Worm (Caenorhabditis elegans) whole organism, young adult: Measurements from ENCODE around the gene tag-124.

ENCODE experiments used
- F57C9.4 ChIP-seq: sonication (generic microtip); optimal IDR thresholded peaks from 2 replicates; lab custom pipeline; 2017; ENCODE audit warnings: mild to moderate bottlenecking, missing genetic modification characterization, missing compliant biosample characterization
- ztf-6 ChIP-seq: fragments of 200-800 bp; sonication (Bioruptor generic); IDR thresholded peaks from 2 replicates; pipeline ENCODE4 v1.3.6; 2022; ENCODE audit warnings: missing genetic modification reagents, missing genetic modification characterization, missing compliant biosample characterization

DNA sequence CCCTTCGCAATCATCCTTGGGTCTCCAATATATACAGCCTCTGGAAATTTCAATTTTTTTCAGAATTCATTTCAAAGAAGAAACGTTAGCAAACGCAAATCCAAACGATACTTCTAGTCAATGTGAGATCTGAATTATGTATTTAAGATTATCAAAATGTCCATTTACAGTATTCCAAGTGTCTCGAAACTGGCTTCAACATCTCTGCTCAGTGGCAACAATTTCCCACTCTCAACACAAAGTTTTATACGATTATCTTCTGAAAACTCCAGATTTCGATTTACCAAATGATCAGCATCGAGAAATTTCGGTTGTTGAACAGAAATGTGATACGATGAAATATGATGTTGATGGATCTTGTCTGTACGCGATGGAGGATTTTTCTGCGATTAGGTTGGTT, 34.5 kb upstream of the tag-124 start:
- TF ChIP-seq F57C9.4 (tag; lab: Kevin White, UChicago) (no peak), ztf-6 (GFP tag; lab: Robert Waterston, UW) (no peak)
